Worm (Caenorhabditis elegans): ENCODE measurements around the gene glb-5.

DNA sequence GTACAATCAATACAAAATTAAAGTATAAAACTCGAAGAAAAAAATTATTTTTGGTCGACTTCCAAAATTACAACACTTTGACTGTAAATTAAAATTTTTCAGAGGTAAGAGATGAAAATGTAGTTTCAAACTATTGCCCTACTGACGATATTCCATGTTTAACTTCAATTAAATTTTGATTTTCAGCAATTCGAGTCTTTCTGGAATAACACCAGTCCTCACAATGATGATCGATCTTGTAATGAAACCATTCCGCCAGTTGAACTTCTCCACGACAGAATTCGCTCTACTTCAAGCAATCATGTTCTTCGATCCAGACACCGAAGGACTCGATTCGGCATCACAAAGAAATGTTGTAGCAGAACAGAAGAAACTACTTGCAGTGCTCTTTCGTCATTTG, 49.6 kb upstream of the glb-5 start:
- no peak for TF ChIP-seq ztf-4 (tag; optimal IDR thresholded peaks at IDR 0.05)
- TF ChIP-seq efl-3 (GFP tag; optimal IDR thresholded peaks at IDR 0.05): no peak
- no peak for TF ChIP-seq mab-9 (GFP tag; IDR thresholded peaks at IDR 0.05)
- no peak for TF ChIP-seq nhr-28 (tag; optimal IDR thresholded peaks at IDR 0.05)
- no peak for TF ChIP-seq aly-2 (tag; optimal IDR thresholded peaks at IDR 0.05)
- no peak for TF ChIP-seq alr-1 (tag; optimal IDR thresholded peaks at IDR 0.05; ENCODE audit: borderline replicate concordance)
- no peak for TF ChIP-seq lin-39 (tag; optimal IDR thresholded peaks at IDR 0.05)
